Fruit fly (Drosophila melanogaster): Measurements from ENCODE around the gene CG18787.

- TF ChIP-seq Clk (GFP tag; optimal IDR thresholded peaks at IDR 0.05) (no peak), Hr96 (GFP tag; optimal IDR thresholded peaks at IDR 0.05) (no peak), Mnt (GFP tag; optimal IDR thresholded peaks at IDR 0.05) (no peak), CG12768 (GFP tag; optimal IDR thresholded peaks at IDR 0.05) (no peak), bab1 (GFP tag; optimal IDR thresholded peaks at IDR 0.05) (peak; percentile 56), kay (GFP tag; ENCODE audit: borderline replicate concordance) (no peak), cnc (optimal IDR thresholded peaks at IDR 0.05) (no peak), CG5204 (GFP tag; optimal IDR thresholded peaks at IDR 0.05) (no peak), toe (GFP tag; optimal IDR thresholded peaks at IDR 0.05) (no peak), CG7101 (tag; optimal IDR thresholded peaks at IDR 0.05) (no peak), tj (GFP tag; optimal IDR thresholded peaks at IDR 0.05) (no peak), CG33017 (tag; optimal IDR thresholded peaks at IDR 0.05) (no peak)
These were observed 21.6 kb upstream of the CG18787 start, which contains the start of gene Wdr81 for dm6 chr2L:12020735-12021134.
